Worm (Caenorhabditis elegans) whole organism, young adult: ENCODE results near the gene gcy-25.

Experiments used
- F22D6.2 ChIP-seq: sonication (generic microtip); optimal IDR thresholded peaks from 2 replicates; lab custom pipeline; 2016; ENCODE audit warnings: mild to moderate bottlenecking, missing genetic modification characterization, missing compliant biosample characterization
- ceh-100 ChIP-seq: fragments of 200-800 bp; sonication (Bioruptor generic); IDR thresholded peaks from 2 replicates; pipeline ENCODE4 v1.3.6; 2022; ENCODE audit warnings: missing genetic modification reagents, missing genetic modification characterization, missing compliant biosample characterization
- let-607 ChIP-seq, 2 experiments: fragments of 200-800 bp in 1 of 2; sonication (Bioruptor generic) in 1 of 2; sonication (generic microtip) in 1 of 2; optimal IDR thresholded peaks; 2 replicates each; lab custom pipeline; 2016 to 2018; ENCODE audit warnings: mild to moderate bottlenecking in 2 of 2, missing compliant biosample characterization in 2 of 2, missing genetic modification characterization in 2 of 2, moderate library complexity in 2 of 2, missing genotype in 1 of 2
- pha-4 ChIP-seq: fragments of 150-350 bp; sonication (generic microtip); optimal IDR thresholded peaks from 2 replicates; lab custom pipeline; 2014; ENCODE audit warnings: missing biosample characterization, missing genetic modification reagents, missing genetic modification characterization

DNA sequence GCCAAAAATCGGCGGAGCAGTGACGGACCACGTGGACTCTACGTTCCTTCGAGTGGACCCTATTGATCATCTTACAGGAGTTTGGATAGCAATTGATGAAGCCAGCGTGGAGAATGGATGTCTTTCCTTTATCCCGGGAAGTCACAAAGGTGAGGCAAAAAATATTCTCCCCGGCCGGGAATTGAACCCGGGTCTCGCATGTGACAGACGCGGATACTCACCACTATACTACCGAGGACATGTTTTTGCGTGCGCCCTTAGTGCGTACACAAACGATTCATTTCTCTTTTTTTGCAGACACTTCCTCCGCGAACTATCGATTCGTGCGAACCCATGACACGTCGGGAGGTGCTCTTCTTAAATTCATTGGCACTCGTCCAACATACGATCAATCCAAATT lies 58.4 kb downstream of the gcy-25 start:
- no peak for TF ChIP-seq pha-4 (tag; lab: Kevin White, UChicago)
- TF ChIP-seq let-607 (tag; optimal IDR thresholded peaks at IDR 0.05; lab: Kevin White, UChicago) = peak in 1 of 2 experiments; percentile 7
- TF ChIP-seq F22D6.2 (tag; lab: Kevin White, UChicago) = no peak
- no peak for TF ChIP-seq ceh-100 (GFP tag; lab: Robert Waterston, UW)
